Fruit fly (Drosophila melanogaster): ENCODE data around the gene CG31551.

The CG31551 gene

dm6 chr3R:5633437-5633836 is 5.8 kb downstream of the CG31551 start, which contains the start of gene CG12171:
CG12171 (plus strand) TSS chr3R:5633627.
- TF ChIP-seq CG9705 (GFP tag; optimal IDR thresholded peaks at IDR 0.05) (no peak), Hr83 (GFP tag; optimal IDR thresholded peaks at IDR 0.05; ENCODE audit: poor library complexity, severe bottlenecking) (peak; percentile 46)

dm6 chr3R:5635524-5635923 is 7.9 kb downstream of the CG31551 start, which contains the start of gene CG31546:
CG31546 (minus strand) TSS chr3R:5635624.
- TF ChIP-seq jim (GFP tag; optimal IDR thresholded peaks at IDR 0.05) (no peak), dsf (GFP tag; optimal IDR thresholded peaks at IDR 0.05; ENCODE audit: borderline replicate concordance) (no peak), h (GFP tag; optimal IDR thresholded peaks at IDR 0.05) (no peak), dl (GFP tag; optimal IDR thresholded peaks at IDR 0.05; ENCODE audit: insufficient read depth in 1 of 2, partially characterized antibody in 2 of 2) (no peak), Dif (GFP tag; optimal IDR thresholded peaks at IDR 0.05; ENCODE audit: partially characterized antibody) (no peak), CrebA (GFP tag; optimal IDR thresholded peaks at IDR 0.05; ENCODE audit: borderline replicate concordance) (no peak), usp (GFP tag; optimal IDR thresholded peaks at IDR 0.05) (no peak), psq (GFP tag; optimal IDR thresholded peaks at IDR 0.05) (no peak), dmrt93B (GFP tag; optimal IDR thresholded peaks at IDR 0.05) (no peak), N (GFP tag; optimal IDR thresholded peaks at IDR 0.05) (no peak)

- TF ChIP-seq psq (GFP tag; optimal IDR thresholded peaks at IDR 0.05) (peak; percentile 41), sv (GFP tag; optimal IDR thresholded peaks at IDR 0.05) (peak; percentile 32), h (GFP tag; optimal IDR thresholded peaks at IDR 0.05) (no peak), HLH106 (tag; optimal IDR thresholded peaks at IDR 0.05) (peak; percentile 36), OdsH (GFP tag; optimal IDR thresholded peaks at IDR 0.05) (peak; percentile 1), Hr83 (GFP tag; optimal IDR thresholded peaks at IDR 0.05; ENCODE audit: poor library complexity, severe bottlenecking) (peak; percentile 19), ey (GFP tag; optimal IDR thresholded peaks at IDR 0.05) (peak; percentile 37), Hnf4 (GFP tag; optimal IDR thresholded peaks at IDR 0.05) (no peak)
Measured at dm6 chr3R:5636519-5637430, 9.1 kb downstream of the CG31551 start, which contains the start of the genes CG31548 and CG12170. CG31548 (minus strand) TSS chr3R:5636852. CG12170 (plus strand) TSS chr3R:5637234.

dm6 chr3R:5643421-5643820 is 15.8 kb downstream of the CG31551 start:
- TF ChIP-seq CG32264 (GFP tag; optimal IDR thresholded peaks at IDR 0.05) (no peak), dmrt93B (GFP tag; optimal IDR thresholded peaks at IDR 0.05) (no peak), jim (GFP tag; optimal IDR thresholded peaks at IDR 0.05) (no peak), ey (GFP tag; optimal IDR thresholded peaks at IDR 0.05) (no peak), CG9705 (GFP tag; optimal IDR thresholded peaks at IDR 0.05) (no peak), Abd-B (GFP tag; optimal IDR thresholded peaks at IDR 0.05) (no peak), Jra (GFP tag; optimal IDR thresholded peaks at IDR 0.05) (no peak), Mio (GFP tag; optimal IDR thresholded peaks at IDR 0.05) (no peak), rgr (GFP tag; optimal IDR thresholded peaks at IDR 0.05) (no peak), Dif (GFP tag; optimal IDR thresholded peaks at IDR 0.05; ENCODE audit: partially characterized antibody) (no peak), N (GFP tag; optimal IDR thresholded peaks at IDR 0.05) (no peak), Hr78 (GFP tag; optimal IDR thresholded peaks at IDR 0.05) (no peak), Myc (optimal IDR thresholded peaks at IDR 0.05) (no peak)

- no peak for TF ChIP-seq GATAd (GFP tag; optimal IDR thresholded peaks at IDR 0.05)
- peak; percentile 49 for TF ChIP-seq br (GFP tag; optimal IDR thresholded peaks at IDR 0.05)
- peak; percentile 18 for TF ChIP-seq OdsH (GFP tag; optimal IDR thresholded peaks at IDR 0.05)
- TF ChIP-seq h (GFP tag; optimal IDR thresholded peaks at IDR 0.05): peak; percentile 66
- peak; percentile 31 for TF ChIP-seq rgr (GFP tag; optimal IDR thresholded peaks at IDR 0.05)
- TF ChIP-seq Rel (GFP tag; optimal IDR thresholded peaks at IDR 0.05): no peak
- peak; percentile 10 for TF ChIP-seq Rel (tag; optimal IDR thresholded peaks at IDR 0.05)
- TF ChIP-seq pan (optimal IDR thresholded peaks at IDR 0.05): no peak
- peak in 1 of 2 experiments; percentile 36 for TF ChIP-seq foxo (GFP tag; optimal IDR thresholded peaks at IDR 0.05)
- peak; percentile 46 for TF ChIP-seq N (GFP tag; optimal IDR thresholded peaks at IDR 0.05)
- TF ChIP-seq ey (GFP tag; optimal IDR thresholded peaks at IDR 0.05): peak; percentile 31
- peak; percentile 26 for TF ChIP-seq Jra (GFP tag; optimal IDR thresholded peaks at IDR 0.05)
- TF ChIP-seq Myc (optimal IDR thresholded peaks at IDR 0.05): no peak
- no peak for TF ChIP-seq CG32264 (GFP tag; optimal IDR thresholded peaks at IDR 0.05)
- TF ChIP-seq CG9705 (GFP tag; optimal IDR thresholded peaks at IDR 0.05): no peak
- TF ChIP-seq HLH106 (tag; optimal IDR thresholded peaks at IDR 0.05): peak; percentile 35
- no peak for TF ChIP-seq jim (GFP tag; optimal IDR thresholded peaks at IDR 0.05)
Measured at dm6 chr3R:5647705-5648568, 20.3 kb downstream of the CG31551 start.
